Worm (Caenorhabditis elegans): ENCODE results near the gene mau-8.

Gene mau-8

DNA sequence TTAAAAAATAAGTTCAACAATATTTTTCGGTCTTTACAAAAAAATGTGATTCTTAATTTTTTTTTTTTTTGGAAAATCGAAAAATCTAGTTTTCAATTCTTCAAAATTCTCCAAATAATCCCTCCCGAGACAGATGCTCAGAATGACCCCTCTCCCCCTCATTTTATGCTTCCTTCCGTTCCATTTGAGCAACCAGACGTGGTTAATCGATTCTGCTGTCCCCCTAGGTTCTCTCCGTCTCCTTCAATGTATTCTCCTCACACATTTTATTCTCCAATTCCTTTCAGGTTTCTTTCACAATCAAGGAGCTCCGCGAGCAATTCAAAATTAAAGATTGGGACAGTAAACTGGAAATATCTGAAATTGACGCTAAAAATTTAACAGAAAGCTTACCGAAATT, 2.9 kb upstream of the mau-8 start:
- TF ChIP-seq ham-2 (GFP tag; optimal IDR thresholded peaks at IDR 0.05) (no peak), nhr-76 (tag; optimal IDR thresholded peaks at IDR 0.05) (no peak), unc-62 (GFP tag; optimal IDR thresholded peaks at IDR 0.05) (no peak), M03D4.4 (tag; optimal IDR thresholded peaks at IDR 0.05) (no peak), mep-1 (tag; optimal IDR thresholded peaks at IDR 0.05) (no peak), lsy-2 (tag; optimal IDR thresholded peaks at IDR 0.05) (no peak), hlh-1 (tag; optimal IDR thresholded peaks at IDR 0.05) (no peak), blmp-1 (tag; optimal IDR thresholded peaks at IDR 0.05) (no peak), ztf-11 (tag; optimal IDR thresholded peaks at IDR 0.05) (no peak)

DNA sequence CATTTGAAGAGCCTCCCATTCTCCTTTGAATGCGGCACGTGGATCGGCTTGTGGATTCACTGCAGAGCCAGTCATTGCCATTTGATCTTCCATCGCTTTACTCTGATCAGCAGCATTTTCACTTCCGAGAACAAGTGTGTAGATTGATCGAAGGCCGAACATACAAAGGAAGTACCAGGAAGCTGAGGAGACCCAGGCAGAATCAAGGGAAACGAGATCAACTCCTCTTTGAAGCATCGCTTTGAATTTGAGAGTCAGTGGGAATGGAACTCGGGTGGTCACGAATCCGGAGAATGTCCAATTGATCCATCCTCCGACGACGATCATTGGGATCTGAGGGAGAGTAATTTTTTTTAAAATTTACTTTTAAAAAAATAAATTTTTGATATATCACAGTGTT, 2.7 kb downstream of the mau-8 start:
- TF ChIP-seq flh-1 (GFP tag; optimal IDR thresholded peaks at IDR 0.05) = no peak
- no peak for TF ChIP-seq nhr-12 (tag; optimal IDR thresholded peaks at IDR 0.05)
- no peak for TF ChIP-seq ztf-11 (tag; optimal IDR thresholded peaks at IDR 0.05)
- no peak for TF ChIP-seq drap-1 (GFP tag; optimal IDR thresholded peaks at IDR 0.05)
- TF ChIP-seq lsy-2 (tag; optimal IDR thresholded peaks at IDR 0.05) = no peak
- no peak for TF ChIP-seq pha-4 (tag; optimal IDR thresholded peaks at IDR 0.05)
- TF ChIP-seq tbx-8 (GFP tag; optimal IDR thresholded peaks at IDR 0.05) = no peak
- no peak for TF ChIP-seq mep-1 (tag; optimal IDR thresholded peaks at IDR 0.05)
- no peak for TF ChIP-seq M03D4.4 (tag; optimal IDR thresholded peaks at IDR 0.05)
- no peak for TF ChIP-seq nhr-76 (tag; optimal IDR thresholded peaks at IDR 0.05)
- no peak for TF ChIP-seq elt-3 (tag; optimal IDR thresholded peaks at IDR 0.05)
- TF ChIP-seq ham-2 (GFP tag; optimal IDR thresholded peaks at IDR 0.05) = no peak
- no peak for TF ChIP-seq snpc-4 (tag; optimal IDR thresholded peaks at IDR 0.05)
- no peak for TF ChIP-seq unc-120 (tag; optimal IDR thresholded peaks at IDR 0.05; ENCODE audit: poor library complexity, severe bottlenecking)
- no peak for TF ChIP-seq nhr-2 (tag; optimal IDR thresholded peaks at IDR 0.05)

DNA sequence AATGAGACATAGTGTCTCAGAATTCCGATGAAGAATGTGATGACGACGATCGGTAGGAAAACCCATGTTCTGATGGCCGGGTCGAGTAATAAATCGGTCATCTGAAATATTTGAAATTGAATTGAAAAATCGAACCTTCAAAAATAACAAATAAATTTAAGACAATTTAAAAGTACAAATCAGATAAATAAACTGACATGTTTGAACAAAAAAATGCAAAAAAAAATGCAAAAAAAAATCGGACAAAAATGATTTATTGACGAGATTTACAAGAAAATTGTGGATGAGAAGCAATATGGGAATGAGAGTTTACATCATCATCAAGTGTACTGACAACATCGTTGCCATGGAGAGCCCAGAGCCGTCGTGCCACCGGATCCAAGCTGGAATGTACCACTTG, 4.0 kb downstream of the mau-8 start, which contains the start of gene emc-3:
TSS of gene emc-3 (minus strand) at position 101 of the 400 bp plus-strand sequence.
- TF ChIP-seq sptf-1 (tag; optimal IDR thresholded peaks at IDR 0.05) (no peak), nhr-237 (tag; optimal IDR thresholded peaks at IDR 0.05) (no peak), nhr-2 (tag; optimal IDR thresholded peaks at IDR 0.05) (no peak), elt-3 (tag; optimal IDR thresholded peaks at IDR 0.05) (no peak), zip-8 (tag; optimal IDR thresholded peaks at IDR 0.05) (no peak), mep-1 (tag; optimal IDR thresholded peaks at IDR 0.05) (no peak), pha-4 (tag; optimal IDR thresholded peaks at IDR 0.05) (no peak), lin-13 (tag; optimal IDR thresholded peaks at IDR 0.05) (no peak), mab-5 (tag; optimal IDR thresholded peaks at IDR 0.05) (no peak), lsy-2 (tag; optimal IDR thresholded peaks at IDR 0.05) (no peak), unc-39 (tag; optimal IDR thresholded peaks at IDR 0.05) (no peak), hlh-1 (tag; optimal IDR thresholded peaks at IDR 0.05) (no peak), M03D4.4 (tag; optimal IDR thresholded peaks at IDR 0.05) (no peak), mls-2 (tag; optimal IDR thresholded peaks at IDR 0.05) (no peak)

DNA sequence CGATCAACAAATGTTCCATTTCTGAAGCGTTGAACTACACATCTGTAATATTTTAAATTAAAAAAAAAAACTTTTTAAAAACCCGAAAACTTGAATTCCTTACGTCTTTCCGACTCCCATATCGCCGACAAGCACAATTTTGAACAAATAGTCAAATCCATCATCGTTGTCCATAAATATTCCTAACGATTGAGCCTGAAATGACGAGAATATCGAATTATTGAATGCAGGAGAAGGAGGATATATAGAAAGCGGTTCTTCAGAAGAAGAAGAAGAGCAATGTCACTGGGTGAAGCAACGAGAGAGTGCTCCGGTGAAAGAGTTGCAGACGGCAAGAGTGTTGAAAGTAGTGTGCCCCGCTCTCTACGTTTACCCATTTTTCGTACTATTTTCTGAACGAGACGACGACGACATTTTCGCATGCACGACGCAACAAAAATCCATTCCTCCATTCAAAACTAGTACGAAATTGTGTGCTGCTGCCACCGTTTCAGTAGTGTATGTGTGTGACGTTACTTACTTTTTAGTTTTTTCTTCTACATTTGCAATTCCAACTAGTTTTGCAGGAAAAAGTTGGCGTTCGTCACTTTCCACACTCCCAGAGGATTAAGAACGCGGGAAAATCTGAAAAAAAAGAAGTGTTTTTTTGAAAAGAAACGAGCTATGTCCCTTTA, 6.1 kb downstream of the mau-8 start, which contains the start of gene rab-19:
TSS of gene rab-19 (minus strand) at position 624 of the 674 bp plus-strand sequence.
- TF ChIP-seq ces-1 (GFP tag; optimal IDR thresholded peaks at IDR 0.05) (peak; percentile 91), sptf-1 (tag; optimal IDR thresholded peaks at IDR 0.05) (no peak), lin-32 (GFP tag; optimal IDR thresholded peaks at IDR 0.05) (no peak), M03D4.4 (tag; optimal IDR thresholded peaks at IDR 0.05) (no peak)

DNA sequence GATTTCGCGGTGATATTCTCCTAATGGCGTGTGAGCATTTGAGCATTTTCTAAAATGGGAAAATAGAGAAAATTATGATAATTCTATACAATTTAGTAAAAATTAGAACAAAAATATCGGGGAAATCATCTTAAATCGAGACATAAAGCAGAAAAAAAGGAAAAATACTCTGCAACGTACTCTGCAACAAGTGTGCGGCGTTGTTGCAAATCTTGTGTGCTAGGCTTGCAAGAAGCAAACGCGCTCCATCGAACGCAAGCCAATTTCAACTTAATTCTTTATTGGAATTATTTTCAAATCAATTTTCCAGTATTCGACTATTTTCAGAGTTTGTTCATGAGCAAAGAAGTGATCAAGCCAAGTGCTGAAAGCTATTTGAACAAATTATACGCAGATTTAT, 8.2 kb downstream of the mau-8 start, which contains the start of the genes Y62E10A.20, Y62E10A.23 and mdt-9:
TSS of gene Y62E10A.20 (minus strand) at position 49 of the 400 bp plus-strand sequence.
TSS of gene Y62E10A.23 (plus strand) at position 282 of the 400 bp plus-strand sequence.
TSS of gene mdt-9 (plus strand) at position 338 of the 400 bp plus-strand sequence.
- peak; percentile 63 for TF ChIP-seq lin-13 (tag; optimal IDR thresholded peaks at IDR 0.05)
- TF ChIP-seq unc-62 (GFP tag; optimal IDR thresholded peaks at IDR 0.05) = peak; percentile 43
- TF ChIP-seq nhr-2 (tag; optimal IDR thresholded peaks at IDR 0.05) = peak; percentile 8
- no peak for TF ChIP-seq sem-2 (GFP tag; optimal IDR thresholded peaks at IDR 0.05)
- TF ChIP-seq M03D4.4 (tag; optimal IDR thresholded peaks at IDR 0.05) = peak; percentile 80
- peak; percentile 57 for TF ChIP-seq blmp-1 (tag; optimal IDR thresholded peaks at IDR 0.05)
- TF ChIP-seq hlh-1 (tag; optimal IDR thresholded peaks at IDR 0.05) = peak; percentile 78
- TF ChIP-seq ceh-83 (GFP tag; optimal IDR thresholded peaks at IDR 0.05) = peak; percentile 69
- TF ChIP-seq pha-4 (tag; optimal IDR thresholded peaks at IDR 0.05) = peak; percentile 64
- peak; percentile 76 for TF ChIP-seq lsy-2 (tag; optimal IDR thresholded peaks at IDR 0.05)
- no peak for TF ChIP-seq tbx-8 (GFP tag; optimal IDR thresholded peaks at IDR 0.05)
- no peak for TF ChIP-seq zip-8 (tag; optimal IDR thresholded peaks at IDR 0.05)
- peak; percentile 89 for TF ChIP-seq mep-1 (tag; optimal IDR thresholded peaks at IDR 0.05)
- peak; percentile 58 for TF ChIP-seq cnd-1 (tag; optimal IDR thresholded peaks at IDR 0.05)
- no peak for TF ChIP-seq unc-39 (tag; optimal IDR thresholded peaks at IDR 0.05)
- no peak for TF ChIP-seq lin-32 (GFP tag; optimal IDR thresholded peaks at IDR 0.05)
- no peak for TF ChIP-seq elt-1 (tag; optimal IDR thresholded peaks at IDR 0.05; ENCODE audit: borderline replicate concordance, insufficient read depth)
- peak; percentile 75 for TF ChIP-seq drap-1 (GFP tag; optimal IDR thresholded peaks at IDR 0.05)
- TF ChIP-seq ceh-43 (GFP tag; optimal IDR thresholded peaks at IDR 0.05) = peak; percentile 74
- peak; percentile 85 for TF ChIP-seq ham-2 (GFP tag; optimal IDR thresholded peaks at IDR 0.05)
- TF ChIP-seq ztf-11 (tag; optimal IDR thresholded peaks at IDR 0.05) = peak; percentile 72
- peak; percentile 64 for TF ChIP-seq nhr-76 (tag; optimal IDR thresholded peaks at IDR 0.05)
- no peak for TF ChIP-seq elt-3 (tag; optimal IDR thresholded peaks at IDR 0.05)
- TF ChIP-seq mls-2 (tag; optimal IDR thresholded peaks at IDR 0.05) = peak; percentile 76
- no peak for TF ChIP-seq bed-3 (GFP tag; optimal IDR thresholded peaks at IDR 0.05)
- TF ChIP-seq ces-1 (GFP tag; optimal IDR thresholded peaks at IDR 0.05) = peak; percentile 92
- peak; percentile 72 for TF ChIP-seq unc-120 (tag; optimal IDR thresholded peaks at IDR 0.05; ENCODE audit: poor library complexity, severe bottlenecking)
- TF ChIP-seq nhr-28 (tag; optimal IDR thresholded peaks at IDR 0.05) = peak; percentile 62
- TF ChIP-seq sptf-1 (tag; optimal IDR thresholded peaks at IDR 0.05) = peak; percentile 89
- TF ChIP-seq flh-1 (GFP tag; optimal IDR thresholded peaks at IDR 0.05) = peak; percentile 21
- no peak for TF ChIP-seq nhr-12 (tag; optimal IDR thresholded peaks at IDR 0.05)
- peak; percentile 66 for TF ChIP-seq nhr-237 (tag; optimal IDR thresholded peaks at IDR 0.05)
- TF ChIP-seq mab-5 (tag; optimal IDR thresholded peaks at IDR 0.05) = peak; percentile 2
- TF ChIP-seq snpc-4 (tag; optimal IDR thresholded peaks at IDR 0.05) = no peak
- peak; percentile 78 for TF ChIP-seq ceh-39 (tag; optimal IDR thresholded peaks at IDR 0.05)
